Comparison of ENCODE assay signal across 2 fruit fly cellular contexts in genomic region chr3R:26072477-26072876, dm6.
TF ChIP-seq lines count a peak whose summit lies in the region.

No protein-coding gene starts in this region.

TF ChIP-seq in whole organism, embryonic, 481 proteins besides CTCF, POLR2A, EP300 and RAD21 (continued from another document and continues in another):
- TF ChIP-seq CG8290 (GFP tag; optimal IDR thresholded peaks at IDR 0.05; lab: Kevin White, UChicago) = no peak
- TF ChIP-seq CG8290 (tag; optimal IDR thresholded peaks at IDR 0.05; lab: Kevin White, UChicago) = no peak
- no peak for TF ChIP-seq E2f2 (GFP tag; IDR thresholded peaks at IDR 0.05; lab: Robert Waterston, UW)
- no peak for TF ChIP-seq Eip74EF (GFP tag; optimal IDR thresholded peaks at IDR 0.05; lab: Kevin White, UChicago)
- no peak for TF ChIP-seq gcm (GFP tag; optimal IDR thresholded peaks at IDR 0.05; lab: Kevin White, UChicago)
- TF ChIP-seq CG8944 (GFP tag; optimal IDR thresholded peaks at IDR 0.05; lab: Kevin White, UChicago) = no peak
- no peak for TF ChIP-seq CG13287 (GFP tag; IDR thresholded peaks at IDR 0.05; lab: Robert Waterston, UW; ENCODE audit: partially characterized antibody)
- TF ChIP-seq pnt (GFP tag; optimal IDR thresholded peaks at IDR 0.05; lab: Kevin White, UChicago) = no peak
- no peak for TF ChIP-seq B-H2 (GFP tag; optimal IDR thresholded peaks at IDR 0.05; lab: Kevin White, UChicago)
- no peak for TF ChIP-seq fd3F (GFP tag; optimal IDR thresholded peaks at IDR 0.05; lab: Kevin White, UChicago)
- no peak for TF ChIP-seq Dref (GFP tag; IDR thresholded peaks at IDR 0.05; lab: Robert Waterston, UW)
- peak; percentile 75 for TF ChIP-seq zfh1 (GFP tag; IDR thresholded peaks at IDR 0.05; lab: Robert Waterston, UW)
- TF ChIP-seq HHEX (GFP tag; optimal IDR thresholded peaks at IDR 0.05; lab: Kevin White, UChicago) = no peak
- no peak for TF ChIP-seq CHES-1-like (GFP tag; optimal IDR thresholded peaks at IDR 0.05; lab: Kevin White, UChicago)
- no peak for TF ChIP-seq sc (optimal IDR thresholded peaks at IDR 0.05; lab: Kevin White, UChicago)
- TF ChIP-seq sc (GFP tag; optimal IDR thresholded peaks at IDR 0.05; lab: Kevin White, UChicago) = no peak
- TF ChIP-seq Hmr (GFP tag; optimal IDR thresholded peaks at IDR 0.05; lab: Kevin White, UChicago) = no peak
- TF ChIP-seq CG2202 (tag; optimal IDR thresholded peaks at IDR 0.05; lab: Kevin White, UChicago) = no peak
- peak; percentile 54 for TF ChIP-seq CG10979 (tag; optimal IDR thresholded peaks at IDR 0.05; lab: Kevin White, UChicago)
- no peak for TF ChIP-seq CG8924 (tag; optimal IDR thresholded peaks at IDR 0.05; lab: Kevin White, UChicago)
- no peak for TF ChIP-seq inv (GFP tag; IDR thresholded peaks at IDR 0.05; lab: Robert Waterston, UW; ENCODE audit: partially characterized antibody)
- TF ChIP-seq Atf-2 (GFP tag; optimal IDR thresholded peaks at IDR 0.05; lab: Kevin White, UChicago) = no peak
- TF ChIP-seq salm (tag; optimal IDR thresholded peaks at IDR 0.05; lab: Kevin White, UChicago) = no peak
- no peak for TF ChIP-seq nerfin-1 (tag; optimal IDR thresholded peaks at IDR 0.05; lab: Kevin White, UChicago)
- no peak for TF ChIP-seq pho (GFP tag; optimal IDR thresholded peaks at IDR 0.05; lab: Kevin White, UChicago)
- TF ChIP-seq Nf-YB (GFP tag; optimal IDR thresholded peaks at IDR 0.05; lab: Kevin White, UChicago) = no peak
- TF ChIP-seq Atf3 (GFP tag; optimal IDR thresholded peaks at IDR 0.05; lab: Kevin White, UChicago) = no peak
- no peak for TF ChIP-seq GATAe (GFP tag; conservative IDR thresholded peaks at IDR 0.05; lab: Robert Waterston, UW)
- no peak for TF ChIP-seq abd-A (tag; optimal IDR thresholded peaks at IDR 0.05; lab: Kevin White, UChicago)
- TF ChIP-seq bab2 (GFP tag; optimal IDR thresholded peaks at IDR 0.05; lab: Kevin White, UChicago) = no peak
- TF ChIP-seq Doc3 (GFP tag; IDR thresholded peaks at IDR 0.05; lab: Robert Waterston, UW; ENCODE audit: partially characterized antibody) = no peak
- TF ChIP-seq CG17359 (tag; optimal IDR thresholded peaks at IDR 0.05; lab: Kevin White, UChicago) = no peak
- no peak for TF ChIP-seq gt (GFP tag; IDR thresholded peaks at IDR 0.05; lab: Robert Waterston, UW)
- no peak for TF ChIP-seq CG9215 (GFP tag; IDR thresholded peaks at IDR 0.05; lab: Robert Waterston, UW)
- peak; percentile 42; the same call in 1 of the 3 replicates for TF ChIP-seq dysf (GFP tag; IDR thresholded peaks at IDR 0.05; lab: Robert Waterston, UW)
- no peak for TF ChIP-seq en (GFP tag; optimal IDR thresholded peaks at IDR 0.05; lab: Kevin White, UChicago)
- no peak for TF ChIP-seq jing (GFP tag; optimal IDR thresholded peaks at IDR 0.05; lab: Kevin White, UChicago)
- TF ChIP-seq CG3995 (GFP tag; optimal IDR thresholded peaks at IDR 0.05; lab: Kevin White, UChicago) = no peak
- peak; percentile 46; the same call in 1 of the 2 replicates for TF ChIP-seq HLH3B (GFP tag; IDR thresholded peaks at IDR 0.05; lab: Robert Waterston, UW)
- peak in 1 of 3 experiments; percentile 19 for TF ChIP-seq lola (GFP tag; optimal IDR thresholded peaks at IDR 0.05; lab: Kevin White, UChicago)
- TF ChIP-seq CG8765 (GFP tag; IDR thresholded peaks at IDR 0.05; lab: Robert Waterston, UW) = peak; percentile 38; the same call in 1 of the 2 replicates
- no peak for TF ChIP-seq CG18619 (GFP tag; optimal IDR thresholded peaks at IDR 0.05; lab: Kevin White, UChicago)
- TF ChIP-seq chinmo (GFP tag; IDR thresholded peaks at IDR 0.05; lab: Robert Waterston, UW; ENCODE audit: partially characterized antibody) = no peak
- TF ChIP-seq Mes4 (GFP tag; optimal IDR thresholded peaks at IDR 0.05; lab: Kevin White, UChicago) = no peak
- TF ChIP-seq tup (GFP tag; optimal IDR thresholded peaks at IDR 0.05; lab: Kevin White, UChicago) = no peak
- TF ChIP-seq YL-1 (GFP tag; optimal IDR thresholded peaks at IDR 0.05; lab: Kevin White, UChicago) = no peak
- no peak for TF ChIP-seq wdn (GFP tag; IDR thresholded peaks at IDR 0.05; lab: Robert Waterston, UW)
- no peak for TF ChIP-seq zfh2 (GFP tag; optimal IDR thresholded peaks at IDR 0.05; lab: Kevin White, UChicago)
- no peak for TF ChIP-seq schlank (tag; optimal IDR thresholded peaks at IDR 0.05; lab: Kevin White, UChicago)
- TF ChIP-seq btn (GFP tag; optimal IDR thresholded peaks at IDR 0.05; lab: Kevin White, UChicago) = no peak
- no peak for TF ChIP-seq CG17568 (GFP tag; optimal IDR thresholded peaks at IDR 0.05; lab: Kevin White, UChicago)
- no peak for TF ChIP-seq MESR4 (GFP tag; optimal IDR thresholded peaks at IDR 0.05; lab: Kevin White, UChicago)
- TF ChIP-seq CG11696 (GFP tag; IDR thresholded peaks at IDR 0.05; lab: Robert Waterston, UW) = no peak
- 0 out of 3 replicates have a peak, but pooled peaks have one; percentile 15 for TF ChIP-seq CG14050 (GFP tag; IDR thresholded peaks at IDR 0.05; lab: Robert Waterston, UW)
- TF ChIP-seq CG7372 (GFP tag; IDR thresholded peaks at IDR 0.05; lab: Robert Waterston, UW) = no peak
- no peak for TF ChIP-seq zen (tag; optimal IDR thresholded peaks at IDR 0.05; lab: Kevin White, UChicago)
- TF ChIP-seq mld (GFP tag; IDR thresholded peaks at IDR 0.05; lab: Robert Waterston, UW; ENCODE audit: partially characterized antibody) = no peak
- no peak for TF ChIP-seq CG14441 (GFP tag; IDR thresholded peaks at IDR 0.05; lab: Robert Waterston, UW)
- TF ChIP-seq dmrt99B (tag; optimal IDR thresholded peaks at IDR 0.05; lab: Kevin White, UChicago) = peak; percentile 40
- no peak for TF ChIP-seq CG3163 (GFP tag; optimal IDR thresholded peaks at IDR 0.05; lab: Kevin White, UChicago)
- TF ChIP-seq ERR (GFP tag; optimal IDR thresholded peaks at IDR 0.05; lab: Kevin White, UChicago) = no peak
- TF ChIP-seq CG1832 (GFP tag; optimal IDR thresholded peaks at IDR 0.05; lab: Kevin White, UChicago) = no peak
- TF ChIP-seq bigmax (GFP tag; optimal IDR thresholded peaks at IDR 0.05; lab: Kevin White, UChicago) = no peak
- no peak for TF ChIP-seq grau (tag; optimal IDR thresholded peaks at IDR 0.05; lab: Kevin White, UChicago)
- no peak for TF ChIP-seq CG7963 (GFP tag; IDR thresholded peaks at IDR 0.05; lab: Robert Waterston, UW; ENCODE audit: partially characterized antibody)
- peak; percentile 15 for TF ChIP-seq CG1602 (GFP tag; optimal IDR thresholded peaks at IDR 0.05; lab: Kevin White, UChicago)
- no peak for TF ChIP-seq jigr1 (GFP tag; IDR thresholded peaks at IDR 0.05; lab: Robert Waterston, UW)
- no peak for TF ChIP-seq CG2129 (GFP tag; IDR thresholded peaks at IDR 0.05; lab: Robert Waterston, UW; ENCODE audit: partially characterized antibody)

TF ChIP-seq in whole organism, prepupa, 60 proteins besides CTCF, POLR2A, EP300 and RAD21 (continued from another document):
- TF ChIP-seq Lpt (GFP tag; optimal IDR thresholded peaks at IDR 0.05; lab: Kevin White, UChicago) = peak; percentile 84
- TF ChIP-seq eg (GFP tag; IDR thresholded peaks at IDR 0.05; lab: Robert Waterston, UW) = peak; percentile 90
- TF ChIP-seq Hr38 (GFP tag; optimal IDR thresholded peaks at IDR 0.05; lab: Kevin White, UChicago) = no peak
- TF ChIP-seq Smox (GFP tag; optimal IDR thresholded peaks at IDR 0.05; lab: Kevin White, UChicago) = peak; percentile 73
- peak; percentile 81 for TF ChIP-seq OdsH (GFP tag; optimal IDR thresholded peaks at IDR 0.05; lab: Kevin White, UChicago)
- peak; percentile 75 for TF ChIP-seq Sox102F (GFP tag; optimal IDR thresholded peaks at IDR 0.05; lab: Kevin White, UChicago)
- peak; percentile 76 for TF ChIP-seq CG8632 (GFP tag; optimal IDR thresholded peaks at IDR 0.05; lab: Kevin White, UChicago)
- peak; percentile 59 for TF ChIP-seq vri (GFP tag; optimal IDR thresholded peaks at IDR 0.05; lab: Kevin White, UChicago)
- peak; percentile 93 for TF ChIP-seq CG6163 (GFP tag; IDR thresholded peaks at IDR 0.05; lab: Robert Waterston, UW)
- peak; percentile 88 for TF ChIP-seq CG15336 (GFP tag; IDR thresholded peaks at IDR 0.05; lab: Robert Waterston, UW)
- peak; percentile 89 for TF ChIP-seq svp (GFP tag; lab: Kevin White, UChicago)
- peak; percentile 66 for TF ChIP-seq CG7368 (GFP tag; optimal IDR thresholded peaks at IDR 0.05; lab: Kevin White, UChicago)
- peak; percentile 81 for TF ChIP-seq Eip75B (GFP tag; optimal IDR thresholded peaks at IDR 0.05; lab: Kevin White, UChicago)
- peak; percentile 70 for TF ChIP-seq dac (GFP tag; optimal IDR thresholded peaks at IDR 0.05; lab: Kevin White, UChicago)
- TF ChIP-seq CG16779 (tag; optimal IDR thresholded peaks at IDR 0.05; lab: Kevin White, UChicago) = peak; percentile 51
- TF ChIP-seq spab (GFP tag; optimal IDR thresholded peaks at IDR 0.05; lab: Kevin White, UChicago) = peak; percentile 71
- peak; percentile 64 to 74 for TF ChIP-seq ss (GFP tag; optimal IDR thresholded peaks at IDR 0.05; lab: Kevin White, UChicago)
- peak; percentile 70 for TF ChIP-seq CG6276 (GFP tag; optimal IDR thresholded peaks at IDR 0.05; lab: Kevin White, UChicago)
- TF ChIP-seq Ets96B (tag; optimal IDR thresholded peaks at IDR 0.05; lab: Kevin White, UChicago) = peak; percentile 77
- TF ChIP-seq CG6792 (GFP tag; optimal IDR thresholded peaks at IDR 0.05; lab: Kevin White, UChicago) = peak; percentile 86
- TF ChIP-seq Eip78C (GFP tag; lab: Kevin White, UChicago) = peak; percentile 94
- TF ChIP-seq Gug (GFP tag; IDR thresholded peaks at IDR 0.05; lab: Robert Waterston, UW) = peak; percentile 76
- TF ChIP-seq topi (GFP tag; optimal IDR thresholded peaks at IDR 0.05; lab: Kevin White, UChicago) = peak; percentile 82
- peak; percentile 59 for TF ChIP-seq Ets21C (GFP tag; optimal IDR thresholded peaks at IDR 0.05; lab: Kevin White, UChicago)
- TF ChIP-seq CG8119 (GFP tag; IDR thresholded peaks at IDR 0.05; lab: Robert Waterston, UW) = peak; percentile 88
- peak; percentile 59 for TF ChIP-seq CG4318 (GFP tag; optimal IDR thresholded peaks at IDR 0.05; lab: Kevin White, UChicago)
- peak; percentile 84 for TF ChIP-seq acj6 (GFP tag; optimal IDR thresholded peaks at IDR 0.05; lab: Kevin White, UChicago)
- peak; percentile 69 for TF ChIP-seq CG6808 (GFP tag; optimal IDR thresholded peaks at IDR 0.05; lab: Kevin White, UChicago)
- no peak for TF ChIP-seq fkh (GFP tag; optimal IDR thresholded peaks at IDR 0.05; lab: Kevin White, UChicago)
- peak; percentile 65 for TF ChIP-seq CG11762 (GFP tag; optimal IDR thresholded peaks at IDR 0.05; lab: Kevin White, UChicago; ENCODE audit: insufficient read depth)
- peak; percentile 69 for TF ChIP-seq fd59A (GFP tag; optimal IDR thresholded peaks at IDR 0.05; lab: Kevin White, UChicago)
- TF ChIP-seq cyc (GFP tag; optimal IDR thresholded peaks at IDR 0.05; lab: Kevin White, UChicago) = peak; percentile 76
- TF ChIP-seq esn (GFP tag; optimal IDR thresholded peaks at IDR 0.05; lab: Kevin White, UChicago) = peak; percentile 81
- TF ChIP-seq CG31627 (GFP tag; optimal IDR thresholded peaks at IDR 0.05; lab: Kevin White, UChicago) = peak; percentile 66
- TF ChIP-seq Met (GFP tag; optimal IDR thresholded peaks at IDR 0.05; lab: Kevin White, UChicago) = peak; percentile 80
- TF ChIP-seq Hr39 (GFP tag; optimal IDR thresholded peaks at IDR 0.05; lab: Kevin White, UChicago) = peak; percentile 70
- peak; percentile 78 for TF ChIP-seq Hr4 (GFP tag; optimal IDR thresholded peaks at IDR 0.05; lab: Kevin White, UChicago)
